Worm (Caenorhabditis elegans): ENCODE data around the gene F26F4.6.

Gene F26F4.6

ce11 chrIII:4917960-4918712 is 24.7 kb upstream of the F26F4.6 start, which contains the start of gene rpb-8 (continued):
- TF ChIP-seq attf-3 (GFP tag; conservative IDR thresholded peaks at IDR 0.05): no peak
- no peak for TF ChIP-seq lag-1 (GFP tag; IDR thresholded peaks at IDR 0.05)
- TF ChIP-seq nhr-120 (GFP tag; IDR thresholded peaks at IDR 0.05): no peak
- no peak for TF ChIP-seq pbrm-1 (GFP tag; IDR thresholded peaks at IDR 0.05)
- TF ChIP-seq ceh-79 (tag; optimal IDR thresholded peaks at IDR 0.05): no peak

ce11 chrIII:4917077-4917476 is 23.6 kb upstream of the F26F4.6 start, which contains the start of gene rars-1:
rars-1 (minus strand) TSS chrIII:4917177.
- TF ChIP-seq ceh-58 (GFP tag; IDR thresholded peaks at IDR 0.05) (0 out of 2 replicates have a peak, but pooled peaks have one; percentile 56), ztf-3 (GFP tag; optimal IDR thresholded peaks at IDR 0.05) (no peak), nhr-80 (tag; optimal IDR thresholded peaks at IDR 0.05) (no peak), lin-54 (GFP tag; optimal IDR thresholded peaks at IDR 0.05) (peak; percentile 14)

- TF ChIP-seq B0336.3 (GFP tag; IDR thresholded peaks at IDR 0.05) (no peak), hrde-1 (tag; optimal IDR thresholded peaks at IDR 0.05; ENCODE audit: borderline replicate concordance) (peak; percentile 19)
Observed at ce11 chrIII:4913736-4914135, 20.3 kb upstream of the F26F4.6 start.

- peak; percentile 3 for TF ChIP-seq lin-54 (GFP tag; optimal IDR thresholded peaks at IDR 0.05)
- TF ChIP-seq lin-35 (GFP tag; optimal IDR thresholded peaks at IDR 0.05): peak in 1 of 3 experiments; percentile 63
- peak; percentile 8 for TF ChIP-seq ztf-18 (tag; optimal IDR thresholded peaks at IDR 0.05)
- 0 out of 2 replicates have a peak, but pooled peaks have one; percentile 15 for TF ChIP-seq rcor-1 (GFP tag; IDR thresholded peaks at IDR 0.05)
- peak; percentile 54; the same call in 1 of the 2 replicates for TF ChIP-seq dox-1 (GFP tag; IDR thresholded peaks at IDR 0.05)
- TF ChIP-seq attf-3 (GFP tag; conservative IDR thresholded peaks at IDR 0.05): no peak
- peak; percentile 36; the same call in 1 of the 2 replicates for TF ChIP-seq madf-8 (GFP tag; conservative IDR thresholded peaks at IDR 0.05)
- peak in 1 of 2 experiments; percentile 53 for TF ChIP-seq rec-8 (tag; optimal IDR thresholded peaks at IDR 0.05)
- TF ChIP-seq ceh-40 (GFP tag; IDR thresholded peaks at IDR 0.05): 0 out of 2 replicates have a peak, but pooled peaks have one; percentile 10
- peak; percentile 5 for TF ChIP-seq lin-40 (tag; optimal IDR thresholded peaks at IDR 0.05)
- no peak for TF ChIP-seq Y53G8AR.9 (GFP tag; conservative IDR thresholded peaks at IDR 0.05)
- peak; percentile 61 for TF ChIP-seq ceh-27 (GFP tag; optimal IDR thresholded peaks at IDR 0.05)
- TF ChIP-seq let-607 (tag; optimal IDR thresholded peaks at IDR 0.05): peak in 1 of 2 experiments; percentile 60
- peak; percentile 34 for TF ChIP-seq lsl-1 (GFP tag; optimal IDR thresholded peaks at IDR 0.05)
- no peak for TF ChIP-seq ceh-58 (GFP tag; IDR thresholded peaks at IDR 0.05)
- TF ChIP-seq ZK185.1 (tag; optimal IDR thresholded peaks at IDR 0.05; ENCODE audit: poor library complexity, severe bottlenecking): peak; percentile 76
- TF ChIP-seq D2030.7 (GFP tag; IDR thresholded peaks at IDR 0.05): peak; percentile 26; the same call in 1 of the 2 replicates
- no peak for TF ChIP-seq cebp-1 (GFP tag; IDR thresholded peaks at IDR 0.05)
- TF ChIP-seq cebp-1 (tag; optimal IDR thresholded peaks at IDR 0.05): peak; percentile 24
- TF ChIP-seq mel-28 (tag; optimal IDR thresholded peaks at IDR 0.05; ENCODE audit: borderline replicate concordance): no peak
- no peak for TF ChIP-seq gei-17 (GFP tag; optimal IDR thresholded peaks at IDR 0.05)
- TF ChIP-seq him-1 (tag; optimal IDR thresholded peaks at IDR 0.05): peak; percentile 44
- TF ChIP-seq tlf-1 (GFP tag; optimal IDR thresholded peaks at IDR 0.05): no peak
- TF ChIP-seq ekl-4 (GFP tag; IDR thresholded peaks at IDR 0.05): no peak
- peak; percentile 53 for TF ChIP-seq unc-130 (GFP tag; optimal IDR thresholded peaks at IDR 0.05)
- peak; percentile 48; the same call in 1 of the 2 replicates for TF ChIP-seq mcd-1 (GFP tag; IDR thresholded peaks at IDR 0.05)
Observed at ce11 chrIII:4912317-4912716, 18.9 kb upstream of the F26F4.6 start, which contains the start of the genes F26F4.9 and cee-1. F26F4.9 (minus strand) TSS chrIII:4912521. cee-1 (plus strand) TSS chrIII:4912699.
